Fruit fly (Drosophila melanogaster) whole organism, embryonic: ENCODE results near the gene Kua.

ENCODE experiments used
- Bgb ChIP-seq: fragments of 200-800 bp; sonication (Bioruptor generic); IDR thresholded peaks from 2 replicates; pipeline ENCODE4 v1.3.6; 2022; ENCODE audit warnings: missing biosample characterization, missing genetic modification characterization; ENCODE audit not compliant: partially characterized antibody
- CG10431 ChIP-seq: fragments of 200-800 bp; sonication (Bioruptor generic); optimal IDR thresholded peaks from 3 replicates; lab custom pipeline; 2018; ENCODE audit warnings: missing biosample characterization, mild to moderate bottlenecking, missing genetic modification characterization
- CG10543 ChIP-seq: fragments of 200-800 bp; sonication (Bioruptor generic); optimal IDR thresholded peaks from 3 replicates; lab custom pipeline; 2017; ENCODE audit warnings: missing biosample characterization, mild to moderate bottlenecking, missing genetic modification characterization, moderate library complexity
- CG12299 ChIP-seq: fragments of 200-800 bp; sonication (Bioruptor generic); optimal IDR thresholded peaks from 2 replicates; lab custom pipeline; 2018; ENCODE audit warnings: missing biosample characterization, mild to moderate bottlenecking, missing genetic modification characterization
- CG1233 ChIP-seq: fragments of 200-800 bp; sonication (Bioruptor generic); optimal IDR thresholded peaks from 4 replicates; lab custom pipeline; 2018; ENCODE audit warnings: missing biosample characterization, mild to moderate bottlenecking, missing genetic modification characterization
- CG12769 ChIP-seq: fragments of 200-800 bp; sonication (Bioruptor generic); optimal IDR thresholded peaks from 2 replicates; lab custom pipeline; 2019; ENCODE audit warnings: missing biosample characterization, mild to moderate bottlenecking, missing genetic modification characterization, moderate library complexity
- CG13894 ChIP-seq: fragments of 200-800 bp; sonication (Bioruptor generic); optimal IDR thresholded peaks from 3 replicates; lab custom pipeline; 2018; ENCODE audit warnings: missing biosample characterization, mild to moderate bottlenecking, missing genetic modification characterization, moderate library complexity
- CG14014 ChIP-seq: fragments of 200-800 bp; sonication (Bioruptor generic); IDR thresholded peaks from 2 replicates; pipeline ENCODE4 v1.3.6; 2022; ENCODE audit warnings: missing biosample characterization, missing genetic modification characterization
- CG16779 ChIP-seq: fragments of 200-800 bp; sonication (Bioruptor generic); IDR thresholded peaks from 2 replicates; pipeline ENCODE4 v1.3.6; 2022; ENCODE audit warnings: missing biosample characterization, missing genetic modification characterization
- CG17361 ChIP-seq: fragments of 200-800 bp; sonication (Bioruptor generic); IDR thresholded peaks from 3 replicates; pipeline ENCODE4 v1.3.6; 2022; ENCODE audit warnings: missing biosample characterization, missing genetic modification characterization
- CG3838 ChIP-seq: fragments of 200-800 bp; sonication (Bioruptor generic); optimal IDR thresholded peaks from 3 replicates; lab custom pipeline; 2016; ENCODE audit warnings: missing biosample characterization, missing genetic modification characterization
- CG3847 ChIP-seq: fragments of 200-800 bp; sonication (Bioruptor generic); IDR thresholded peaks from 2 replicates; pipeline ENCODE4 v1.3.6; 2022; ENCODE audit warnings: missing biosample characterization, missing genetic modification characterization
- CG4854 ChIP-seq: fragments of 200-800 bp; sonication (Bioruptor generic); optimal IDR thresholded peaks from 2 replicates; lab custom pipeline; 2016; ENCODE audit warnings: missing biosample characterization, missing genetic modification characterization, inconsistent platforms
- CG6654 ChIP-seq: fragments of 200-800 bp; sonication (Bioruptor generic); optimal IDR thresholded peaks from 2 replicates; lab custom pipeline; 2017; ENCODE audit warnings: missing biosample characterization, mild to moderate bottlenecking, missing genetic modification characterization
- CG7839 ChIP-seq: fragments of 200-800 bp; sonication (Bioruptor generic); optimal IDR thresholded peaks from 3 replicates; lab custom pipeline; 2018; ENCODE audit warnings: missing biosample characterization, mild to moderate bottlenecking, missing genetic modification characterization, moderate library complexity
- CG9215 ChIP-seq: fragments of 200-800 bp; sonication (Bioruptor generic); IDR thresholded peaks from 2 replicates; pipeline ENCODE4 v1.3.6; 2022; ENCODE audit warnings: missing biosample characterization, missing genetic modification characterization
- CG9609 ChIP-seq: fragments of 200-800 bp; sonication (Bioruptor generic); optimal IDR thresholded peaks from 3 replicates; lab custom pipeline; 2016; ENCODE audit warnings: missing biosample characterization, missing genetic modification characterization
- CTCF ChIP-seq: fragments of 200-800 bp; sonication (Bioruptor generic); optimal IDR thresholded peaks from 2 replicates; lab custom pipeline; 2017; ENCODE audit warnings: missing biosample characterization, mild to moderate bottlenecking, missing genetic modification characterization, moderate library complexity
- Dfd ChIP-seq, 2 experiments: fragments of >200 bp; optimal IDR thresholded peaks; 2 replicates each; lab custom pipeline; 2017; ENCODE audit warnings: missing biosample characterization in 2 of 2, missing genetic modification characterization in 2 of 2
- E2f2 ChIP-seq: fragments of 200-800 bp; sonication (Bioruptor generic); IDR thresholded peaks from 2 replicates; pipeline ENCODE4 v1.3.6; 2022; ENCODE audit warnings: missing biosample characterization, missing genetic modification characterization
- Mes4 ChIP-seq: fragments of 200-800 bp; sonication (Bioruptor generic); optimal IDR thresholded peaks from 2 replicates; lab custom pipeline; 2016; ENCODE audit warnings: missing biosample characterization, missing genetic modification characterization
- NFAT ChIP-seq: fragments of 200-800 bp; sonication (Bioruptor generic); IDR thresholded peaks from 2 replicates; pipeline ENCODE4 v1.3.6; 2022; ENCODE audit warnings: missing biosample characterization, missing genetic modification characterization
- Oli ChIP-seq: fragments of 200-800 bp; sonication (Bioruptor generic); optimal IDR thresholded peaks from 2 replicates; lab custom pipeline; 2018; ENCODE audit warnings: missing biosample characterization, mild to moderate bottlenecking, missing genetic modification characterization, moderate library complexity
- Scr ChIP-seq: fragments of 200-800 bp; sonication (Bioruptor generic); IDR thresholded peaks from 2 replicates; pipeline ENCODE4 v1.3.6; 2022; ENCODE audit warnings: missing biosample characterization, missing genetic modification characterization; ENCODE audit not compliant: partially characterized antibody
- Sry-δ ChIP-seq: fragments of 200-800 bp; sonication (Bioruptor generic); optimal IDR thresholded peaks from 2 replicates; lab custom pipeline; 2016; ENCODE audit warnings: missing biosample characterization, missing genetic modification characterization
- caup ChIP-seq: fragments of 200-800 bp; sonication (Bioruptor generic); optimal IDR thresholded peaks from 3 replicates; lab custom pipeline; 2017; ENCODE audit warnings: missing biosample characterization, mild to moderate bottlenecking, missing genetic modification characterization, moderate library complexity; ENCODE audit not compliant: severe bottlenecking
- da ChIP-seq: fragments of 200-800 bp; sonication (Bioruptor generic); optimal IDR thresholded peaks from 2 replicates; lab custom pipeline; 2016; ENCODE audit warnings: missing biosample characterization, missing genetic modification characterization
- dan ChIP-seq: fragments of 200-800 bp; sonication (Bioruptor generic); IDR thresholded peaks from 2 replicates; pipeline ENCODE4 v1.3.6; 2022; ENCODE audit warnings: missing biosample characterization, missing genetic modification characterization
- en ChIP-seq: fragments of 200-800 bp; sonication (Bioruptor generic); optimal IDR thresholded peaks from 2 replicates; lab custom pipeline; 2016; ENCODE audit warnings: missing biosample characterization, missing genetic modification characterization
- eyg ChIP-seq: fragments of 200-800 bp; sonication (Bioruptor generic); optimal IDR thresholded peaks from 3 replicates; lab custom pipeline; 2016; ENCODE audit warnings: missing biosample characterization, missing genetic modification characterization
- fd3F ChIP-seq: fragments of 200-800 bp; sonication (Bioruptor generic); optimal IDR thresholded peaks from 2 replicates; lab custom pipeline; 2018; ENCODE audit warnings: missing biosample characterization, mild to moderate bottlenecking, missing genetic modification characterization, moderate library complexity
- fd96Cb ChIP-seq: fragments of 200-800 bp; sonication (Bioruptor generic); optimal IDR thresholded peaks from 2 replicates; lab custom pipeline; 2018; ENCODE audit warnings: missing biosample characterization, mild to moderate bottlenecking, missing genetic modification characterization, moderate library complexity
- her ChIP-seq: fragments of 200-800 bp; sonication (Bioruptor generic); optimal IDR thresholded peaks from 2 replicates; lab custom pipeline; 2016; ENCODE audit warnings: missing biosample characterization, missing genetic modification characterization
- knrl ChIP-seq: fragments of 200-800 bp; sonication (Bioruptor generic); IDR thresholded peaks from 3 replicates; pipeline ENCODE4 v1.3.6; 2022; ENCODE audit warnings: missing biosample characterization, missing genetic modification characterization; ENCODE audit not compliant: partially characterized antibody
- mam ChIP-seq: fragments of 200-800 bp; sonication (Bioruptor generic); optimal IDR thresholded peaks from 3 replicates; lab custom pipeline; 2016; ENCODE audit warnings: missing biosample characterization, missing genetic modification characterization
- mirr ChIP-seq: fragments of 200-800 bp; sonication (Bioruptor generic); optimal IDR thresholded peaks from 3 replicates; lab custom pipeline; 2018; ENCODE audit warnings: missing biosample characterization, mild to moderate bottlenecking, missing genetic modification characterization
- nau ChIP-seq: fragments of 200-800 bp; sonication (Bioruptor generic); optimal IDR thresholded peaks from 3 replicates; lab custom pipeline; 2017; ENCODE audit warnings: missing biosample characterization, mild to moderate bottlenecking, missing genetic modification characterization, missing genetic modification reagents
- nom ChIP-seq: fragments of 200-800 bp; sonication (Bioruptor generic); optimal IDR thresholded peaks from 2 replicates; lab custom pipeline; 2017; ENCODE audit warnings: missing biosample characterization, missing genetic modification characterization, mild to moderate bottlenecking, moderate library complexity, missing genetic modification reagents
- pan ChIP-seq, 4 experiments: fragments of >200 bp in 3 of 4; fragments of 200-800 bp in 1 of 4; sonication (Bioruptor generic) in 1 of 4; optimal IDR thresholded peaks in 3 of 4; IDR thresholded peaks in 1 of 4; 2 replicates each; pipeline versions ENCODE4 v1.3.6 to Lab custom; 2017 to 2022; ENCODE audit warnings: missing biosample characterization in 2 of 4, missing genetic modification characterization in 2 of 4, mixed read lengths in 1 of 4
- rib ChIP-seq: fragments of 200-800 bp; sonication (Bioruptor generic); IDR thresholded peaks from 2 replicates; pipeline ENCODE4 v1.3.6; 2022; ENCODE audit warnings: missing biosample characterization, missing genetic modification characterization
- shn ChIP-seq: fragments of 200-800 bp; sonication (Bioruptor generic); optimal IDR thresholded peaks from 3 replicates; lab custom pipeline; 2016; ENCODE audit warnings: missing biosample characterization, missing genetic modification characterization
- sim ChIP-seq: fragments of 200-800 bp; sonication (Bioruptor generic); IDR thresholded peaks from 2 replicates; pipeline ENCODE4 v1.3.6; 2022; ENCODE audit warnings: missing biosample characterization, missing genetic modification characterization
- tap ChIP-seq: fragments of 200-800 bp; optimal IDR thresholded peaks from 3 replicates; lab custom pipeline; 2019; ENCODE audit warnings: missing biosample characterization, mild to moderate bottlenecking, missing genetic modification characterization, moderate library complexity
- tna ChIP-seq: fragments of 200-800 bp; sonication (Bioruptor generic); IDR thresholded peaks from 2 replicates; pipeline ENCODE4 v1.3.6; 2022; ENCODE audit warnings: missing biosample characterization, missing genetic modification characterization; ENCODE audit not compliant: partially characterized antibody
- trh ChIP-seq: fragments of 200-800 bp; sonication (Bioruptor generic); optimal IDR thresholded peaks from 2 replicates; lab custom pipeline; 2016; ENCODE audit warnings: missing biosample characterization, missing genetic modification characterization
- tx ChIP-seq: fragments of 200-800 bp; sonication (Bioruptor generic); optimal IDR thresholded peaks from 2 replicates; lab custom pipeline; 2016; ENCODE audit warnings: missing biosample characterization, missing genetic modification characterization
- vfl ChIP-seq: fragments of 200-800 bp; sonication (Bioruptor generic); optimal IDR thresholded peaks from 2 replicates; lab custom pipeline; 2016; ENCODE audit warnings: missing biosample characterization, missing genetic modification characterization
- zen ChIP-seq: fragments of 200-800 bp; sonication (Bioruptor generic); optimal IDR thresholded peaks from 3 replicates; lab custom pipeline; 2018; ENCODE audit warnings: missing biosample characterization, mild to moderate bottlenecking, missing genetic modification characterization, moderate library complexity

Gene Kua

dm6 chr2L:20084785-20085555 is 12.4 kb upstream of the Kua start, which contains the start of gene fok:
Gene fok, minus strand, starts transcription at chr2L:20085070.
- TF ChIP-seq en: peak; percentile 85
- TF ChIP-seq knrl: peak; percentile 33; the same call in 1 of the 3 replicates
- peak; percentile 66 for TF ChIP-seq Bgb (GFP tag; lab: Robert Waterston, UW)
- TF ChIP-seq CG3847 (GFP tag; lab: Robert Waterston, UW): peak; percentile 95
- peak; percentile 96 for TF ChIP-seq tap
- TF ChIP-seq tx (GFP tag; lab: Kevin White, UChicago): peak; percentile 88
- peak; percentile 91 for TF ChIP-seq CG4854 (GFP tag; lab: Kevin White, UChicago)
- TF ChIP-seq CG16779 (GFP tag; lab: Robert Waterston, UW): peak; percentile 80; the same call in 1 of the 2 replicates
- TF ChIP-seq Mes4 (GFP tag; lab: Kevin White, UChicago): peak; percentile 88
- peak; percentile 82 for TF ChIP-seq NFAT
- TF ChIP-seq CG14014 (GFP tag; lab: Robert Waterston, UW): peak; percentile 94
- peak; percentile 93 for TF ChIP-seq shn (GFP tag; lab: Kevin White, UChicago)
- TF ChIP-seq dan: peak; percentile 68
- peak; percentile 98 for TF ChIP-seq CG13894 (tag; lab: Kevin White, UChicago)
- peak; percentile 61 for TF ChIP-seq Sry-δ (GFP tag; lab: Kevin White, UChicago)
- peak; percentile 97 for TF ChIP-seq CG1233 (GFP tag; lab: Kevin White, UChicago)
- peak; percentile 92 for TF ChIP-seq zen
- no peak for TF ChIP-seq Dfd (GFP tag; optimal IDR thresholded peaks at IDR 0.05; lab: Kevin White, UChicago)
- peak; percentile 96 for TF ChIP-seq CG12299 (tag; lab: Kevin White, UChicago)
- TF ChIP-seq rib (GFP tag; lab: Robert Waterston, UW): peak; percentile 98
- peak; percentile 93 for TF ChIP-seq vfl (GFP tag; lab: Kevin White, UChicago)
- TF ChIP-seq mirr (GFP tag; lab: Kevin White, UChicago): peak; percentile 99
- peak; percentile 76 for TF ChIP-seq trh
- peak; percentile 96 for TF ChIP-seq CG17361 (GFP tag; lab: Robert Waterston, UW)
- TF ChIP-seq nau (GFP tag; lab: Kevin White, UChicago): peak; percentile 97
- TF ChIP-seq E2f2 (GFP tag; lab: Robert Waterston, UW): peak; percentile 81
- TF ChIP-seq caup (GFP tag; lab: Kevin White, UChicago): peak; percentile 97
- TF ChIP-seq sim (GFP tag; lab: Robert Waterston, UW): peak; percentile 86
- TF ChIP-seq CG9609 (GFP tag; lab: Kevin White, UChicago): peak; percentile 92
- peak; percentile 100 for TF ChIP-seq CG10543 (GFP tag; lab: Kevin White, UChicago)
- TF ChIP-seq CG6654 (GFP tag; lab: Kevin White, UChicago): peak; percentile 83
- TF ChIP-seq eyg (GFP tag; lab: Kevin White, UChicago): peak; percentile 93
- peak; percentile 95 for TF ChIP-seq CG12769 (tag; lab: Kevin White, UChicago)
- TF ChIP-seq pan (optimal IDR thresholded peaks at IDR 0.05; lab: Kevin White, UChicago): no peak
- peak in 1 of 2 experiments; percentile 94 for TF ChIP-seq pan (GFP tag; optimal IDR thresholded peaks at IDR 0.05 in 1 of 2, IDR thresholded peaks at IDR 0.05 in 1 of 2)
- peak; percentile 90 for TF ChIP-seq CG3838 (GFP tag; lab: Kevin White, UChicago)
- TF ChIP-seq da: peak; percentile 83
- peak; percentile 96 for TF ChIP-seq Oli
- TF ChIP-seq CG9215 (GFP tag; lab: Robert Waterston, UW): peak; percentile 95
- TF ChIP-seq fd96Cb (tag; lab: Kevin White, UChicago): peak; percentile 94
- TF ChIP-seq her (GFP tag; lab: Kevin White, UChicago): peak; percentile 91
- peak; percentile 96 for TF ChIP-seq nom (GFP tag; lab: Kevin White, UChicago)
- TF ChIP-seq CG7839 (tag; lab: Kevin White, UChicago): peak; percentile 98
- peak; percentile 29; the same call in 1 of the 2 replicates for TF ChIP-seq Scr (GFP tag; lab: Robert Waterston, UW)
- TF ChIP-seq fd3F (GFP tag; lab: Kevin White, UChicago): peak; percentile 93
- peak; percentile 95 for TF ChIP-seq mam
- peak; percentile 64 for TF ChIP-seq CTCF
- TF ChIP-seq CG10431 (GFP tag; lab: Kevin White, UChicago): peak; percentile 89
- TF ChIP-seq tna (GFP tag; lab: Robert Waterston, UW): peak; percentile 45; the same call in 1 of the 2 replicates
